Worm (Caenorhabditis elegans) whole organism, L2 larva: Measurements from ENCODE around the gene Y51H4A.25.

Experiments
- C34F6.9 ChIP-seq: fragments of 150-350 bp; optimal IDR thresholded peaks from 2 replicates; lab custom pipeline; 2014; ENCODE audit warnings: missing biosample characterization, missing genetic modification characterization
- lin-13 ChIP-seq: fragments of 150-350 bp; optimal IDR thresholded peaks from 2 replicates; lab custom pipeline; 2014; ENCODE audit warnings: missing biosample characterization, missing genetic modification reagents, missing genetic modification characterization
- mbf-1 ChIP-seq: sonication (generic microtip); optimal IDR thresholded peaks from 2 replicates; lab custom pipeline; 2017; ENCODE audit warnings: missing biosample characterization, missing genetic modification characterization
- nhr-23 ChIP-seq: fragments of 150-350 bp; optimal IDR thresholded peaks from 2 replicates; lab custom pipeline; 2014; ENCODE audit warnings: missing biosample characterization, missing genetic modification reagents, missing genetic modification characterization
- unc-62 ChIP-seq: fragments of 150-350 bp; optimal IDR thresholded peaks from 2 replicates; lab custom pipeline; 2014; ENCODE audit warnings: missing biosample characterization, missing genetic modification reagents, missing genetic modification characterization
- zag-1 ChIP-seq: fragments of 150-350 bp; optimal IDR thresholded peaks from 2 replicates; lab custom pipeline; 2014; ENCODE audit warnings: missing biosample characterization, missing genetic modification characterization
- ztf-11 ChIP-seq: sonication (generic microtip); optimal IDR thresholded peaks from 2 replicates; lab custom pipeline; 2017; ENCODE audit warnings: missing biosample characterization, missing genetic modification characterization

DNA sequence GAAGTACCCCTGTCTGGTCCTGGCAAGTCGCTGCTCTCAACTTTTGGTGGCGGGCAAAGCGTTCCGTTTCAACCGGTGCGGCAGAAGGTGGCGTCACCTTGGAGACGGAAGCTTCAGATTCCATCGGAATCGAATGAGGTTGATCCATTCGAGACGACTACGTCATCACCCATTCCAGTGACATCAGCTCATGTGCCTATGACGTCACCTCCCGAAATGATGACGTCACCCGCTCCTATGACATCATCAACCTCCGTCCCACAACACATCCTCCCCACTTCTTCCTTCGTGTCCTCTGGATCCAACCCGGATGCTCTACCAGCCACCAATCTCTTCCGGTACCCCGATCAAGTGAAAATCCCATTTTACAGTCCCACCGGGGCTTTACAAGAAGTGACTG is 40.8 kb downstream of the Y51H4A.25 start:
- TF ChIP-seq lin-13 (no peak), zag-1 (no peak), nhr-23 (tag; lab: Kevin White, UChicago) (no peak), unc-62 (GFP tag; lab: Kevin White, UChicago) (no peak), mbf-1 (no peak), C34F6.9 (no peak), ztf-11 (tag; lab: Kevin White, UChicago) (no peak)
